Fruit fly (Drosophila melanogaster): ENCODE results near the gene CG7252.

CG7252 gene

DNA sequence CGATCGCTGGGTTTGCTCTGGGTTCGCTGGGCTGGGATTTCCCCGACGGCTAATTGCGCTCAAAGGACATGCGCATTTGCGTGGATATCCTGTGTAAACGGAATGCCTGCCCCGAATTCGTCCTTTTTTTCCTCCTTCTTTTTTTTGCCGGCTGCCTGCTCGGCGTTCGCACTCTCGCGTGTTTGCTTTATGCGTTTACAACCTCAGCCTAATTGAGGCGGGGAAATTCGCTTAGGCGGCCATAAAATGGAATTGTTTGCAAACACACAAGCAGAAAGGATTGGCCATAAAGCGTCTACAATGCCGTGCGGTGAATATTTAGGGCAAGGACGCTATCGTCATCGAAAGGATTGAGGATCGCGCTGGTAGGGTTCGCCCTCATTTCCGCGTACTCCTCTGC lies 22.1 kb upstream of the CG7252 start (continued):
- TF ChIP-seq mld (GFP tag; IDR thresholded peaks at IDR 0.05; ENCODE audit: partially characterized antibody): no peak
- peak; percentile 99 for TF ChIP-seq cad (GFP tag; optimal IDR thresholded peaks at IDR 0.05)
- no peak for TF ChIP-seq bcd (GFP tag; optimal IDR thresholded peaks at IDR 0.05)
- TF ChIP-seq CG10959 (GFP tag; IDR thresholded peaks at IDR 0.05): no peak
- no peak for TF ChIP-seq CrebB (tag; optimal IDR thresholded peaks at IDR 0.05)
- TF ChIP-seq dysf (GFP tag; IDR thresholded peaks at IDR 0.05): no peak
- TF ChIP-seq CG10979 (tag; optimal IDR thresholded peaks at IDR 0.05): no peak
- no peak for TF ChIP-seq CG9609 (GFP tag; optimal IDR thresholded peaks at IDR 0.05)
- TF ChIP-seq CG1024 (GFP tag; IDR thresholded peaks at IDR 0.05): no peak
- TF ChIP-seq CG4282 (GFP tag; optimal IDR thresholded peaks at IDR 0.05): no peak
- no peak for TF ChIP-seq CG12104 (GFP tag; optimal IDR thresholded peaks at IDR 0.05)
- peak in 1 of 2 experiments; percentile 81 for TF ChIP-seq tll (GFP tag; optimal IDR thresholded peaks at IDR 0.05)

DNA sequence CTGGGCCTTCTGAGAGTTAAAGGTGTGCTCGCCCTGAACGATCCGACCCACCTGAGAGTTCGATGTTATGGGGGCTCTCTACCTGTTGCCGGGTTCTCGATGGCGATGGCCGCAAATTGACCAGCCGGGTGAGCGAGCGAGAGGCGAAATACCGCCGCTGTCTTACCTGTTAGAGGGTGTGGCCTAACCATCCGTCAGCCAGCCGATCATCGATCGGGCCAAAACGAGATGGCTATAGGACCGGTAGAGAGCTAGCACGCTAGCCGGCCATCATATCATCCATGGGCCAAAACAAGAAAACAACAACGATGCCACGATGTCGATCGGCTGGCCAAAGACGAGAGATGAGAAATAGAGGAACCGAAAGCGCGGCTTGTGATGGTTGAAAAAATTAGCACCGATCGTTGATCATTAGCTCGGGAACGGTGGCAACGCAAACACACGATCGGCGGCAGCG lies 20.2 kb upstream of the CG7252 start, which contains the start of gene byn:
byn (plus strand) TSS at position 407 of the 457 bp plus-strand sequence.
- TF ChIP-seq nom (GFP tag; optimal IDR thresholded peaks at IDR 0.05) (no peak), Nf-YC (tag; optimal IDR thresholded peaks at IDR 0.05) (peak; percentile 95), Nf-YB (GFP tag; optimal IDR thresholded peaks at IDR 0.05) (peak; percentile 95), CG6683 (GFP tag; optimal IDR thresholded peaks at IDR 0.05) (no peak), ranshi (GFP tag; IDR thresholded peaks at IDR 0.05) (0 out of 2 replicates have a peak, but pooled peaks have one; percentile 16), Xrp1 (GFP tag; IDR thresholded peaks at IDR 0.05) (no peak), CG6791 (GFP tag; IDR thresholded peaks at IDR 0.05; ENCODE audit: partially characterized antibody) (0 out of 3 replicates have a peak, but pooled peaks have one; percentile 10), CG42726 (GFP tag; IDR thresholded peaks at IDR 0.05; ENCODE audit: partially characterized antibody) (0 out of 2 replicates have a peak, but pooled peaks have one; percentile 32), otp (GFP tag; IDR thresholded peaks at IDR 0.05) (0 out of 3 replicates have a peak, but pooled peaks have one; percentile 31), CG10321 (GFP tag; IDR thresholded peaks at IDR 0.05) (peak; percentile 91), Nf-YA (GFP tag; IDR thresholded peaks at IDR 0.05) (peak; percentile 45; the same call in 1 of the 2 replicates), sc (optimal IDR thresholded peaks at IDR 0.05) (no peak), sc (GFP tag; optimal IDR thresholded peaks at IDR 0.05) (no peak), sob (GFP tag; IDR thresholded peaks at IDR 0.05) (0 out of 2 replicates have a peak, but pooled peaks have one; percentile 13), vfl (GFP tag; optimal IDR thresholded peaks at IDR 0.05) (peak; percentile 5), usp (GFP tag; optimal IDR thresholded peaks at IDR 0.05) (no peak), CG1832 (GFP tag; optimal IDR thresholded peaks at IDR 0.05) (peak; percentile 84), grau (tag; optimal IDR thresholded peaks at IDR 0.05) (no peak), CG31365 (tag; optimal IDR thresholded peaks at IDR 0.05) (no peak), HHEX (GFP tag; optimal IDR thresholded peaks at IDR 0.05) (no peak), CG8478 (optimal IDR thresholded peaks at IDR 0.05) (peak; percentile 44), CG8944 (GFP tag; optimal IDR thresholded peaks at IDR 0.05) (no peak), Scr (GFP tag; IDR thresholded peaks at IDR 0.05; ENCODE audit: partially characterized antibody) (0 out of 2 replicates have a peak, but pooled peaks have one; percentile 11), chif (GFP tag; optimal IDR thresholded peaks at IDR 0.05) (no peak), chinmo (GFP tag; IDR thresholded peaks at IDR 0.05; ENCODE audit: partially characterized antibody) (0 out of 4 replicates have a peak, but pooled peaks have one; percentile 31), Deaf1 (tag; optimal IDR thresholded peaks at IDR 0.05) (peak; percentile 64)

DNA sequence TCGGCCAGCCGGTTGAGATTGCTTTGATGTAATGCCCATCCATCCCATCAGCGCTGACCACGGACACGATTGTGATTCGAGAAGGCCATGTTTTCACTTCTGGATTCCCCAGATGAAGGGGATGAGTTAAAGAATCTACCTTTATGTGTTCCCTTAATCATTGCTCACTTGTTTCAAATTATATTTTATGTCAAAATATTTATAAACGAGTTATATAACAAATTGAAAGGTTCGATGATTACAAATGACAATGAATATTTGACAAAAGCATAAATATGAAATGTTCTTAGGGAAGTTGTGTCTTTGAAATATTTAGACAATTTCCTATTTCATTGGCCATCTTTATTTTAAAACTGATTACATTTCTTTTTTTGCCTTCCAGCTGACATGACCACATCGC lies 15.9 kb upstream of the CG7252 start:
- TF ChIP-seq sd (tag; optimal IDR thresholded peaks at IDR 0.05) (no peak), Pdp1 (GFP tag; optimal IDR thresholded peaks at IDR 0.05) (peak in 1 of 2 experiments; percentile 73)
